Fruit fly (Drosophila melanogaster): ENCODE results near the gene Atg8a.
A peak's percentile ranks its signal among the peaks of the same experiment; 100 is the strongest.

Atg8a gene

dm6 chrX:10815511-10816080, 47.5 kb upstream of the Atg8a start (continued):
- TF ChIP-seq sc (optimal IDR thresholded peaks at IDR 0.05) (no peak), sc (GFP tag; optimal IDR thresholded peaks at IDR 0.05) (no peak), ems (GFP tag; optimal IDR thresholded peaks at IDR 0.05) (no peak), Neu2 (GFP tag; optimal IDR thresholded peaks at IDR 0.05; ENCODE audit: borderline replicate concordance) (no peak), shn (GFP tag; optimal IDR thresholded peaks at IDR 0.05) (no peak), CG15011 (GFP tag; optimal IDR thresholded peaks at IDR 0.05) (no peak), eyg (GFP tag; optimal IDR thresholded peaks at IDR 0.05) (no peak), Dll (GFP tag; IDR thresholded peaks at IDR 0.05; ENCODE audit: partially characterized antibody) (0 out of 4 replicates have a peak, but pooled peaks have one; percentile 39), Hey (tag; optimal IDR thresholded peaks at IDR 0.05) (peak; percentile 13), cwo (GFP tag; optimal IDR thresholded peaks at IDR 0.05) (no peak), Doc2 (GFP tag; IDR thresholded peaks at IDR 0.05) (no peak), Dad (GFP tag; optimal IDR thresholded peaks at IDR 0.05) (no peak), CG14014 (GFP tag; IDR thresholded peaks at IDR 0.05) (no peak), fd64A (GFP tag; optimal IDR thresholded peaks at IDR 0.05) (no peak), nerfin-2 (GFP tag; IDR thresholded peaks at IDR 0.05; ENCODE audit: partially characterized antibody) (no peak), CG4854 (GFP tag; optimal IDR thresholded peaks at IDR 0.05) (no peak), CG4282 (GFP tag; optimal IDR thresholded peaks at IDR 0.05) (no peak), ewg (GFP tag; optimal IDR thresholded peaks at IDR 0.05) (no peak), CG11696 (GFP tag; IDR thresholded peaks at IDR 0.05) (no peak), Doc3 (GFP tag; IDR thresholded peaks at IDR 0.05; ENCODE audit: partially characterized antibody) (no peak), hbn (GFP tag; IDR thresholded peaks at IDR 0.05; ENCODE audit: partially characterized antibody) (0 out of 2 replicates have a peak, but pooled peaks have one; percentile 14), mirr (GFP tag; optimal IDR thresholded peaks at IDR 0.05) (peak; percentile 67), ftz-f1 (GFP tag; optimal IDR thresholded peaks at IDR 0.05) (peak; percentile 92), sisA (GFP tag; IDR thresholded peaks at IDR 0.05) (no peak), CG12236 (GFP tag; optimal IDR thresholded peaks at IDR 0.05) (no peak), chinmo (GFP tag; IDR thresholded peaks at IDR 0.05; ENCODE audit: partially characterized antibody) (peak; percentile 95), CG2129 (GFP tag; IDR thresholded peaks at IDR 0.05; ENCODE audit: partially characterized antibody) (no peak), wor (GFP tag; IDR thresholded peaks at IDR 0.05) (no peak), sima (GFP tag; optimal IDR thresholded peaks at IDR 0.05) (no peak), CG8478 (optimal IDR thresholded peaks at IDR 0.05) (peak; percentile 92), Xrp1 (GFP tag; IDR thresholded peaks at IDR 0.05) (no peak), gce (GFP tag; IDR thresholded peaks at IDR 0.05) (0 out of 3 replicates have a peak, but pooled peaks have one; percentile 6), CG1792 (GFP tag; optimal IDR thresholded peaks at IDR 0.05) (no peak), D (optimal IDR thresholded peaks at IDR 0.05) (peak; percentile 45), D (GFP tag; optimal IDR thresholded peaks at IDR 0.05) (no peak), grau (tag; optimal IDR thresholded peaks at IDR 0.05) (no peak)

dm6 chrX:10814832-10815372, 46.8 kb upstream of the Atg8a start:
- TF ChIP-seq CG6791 (GFP tag; IDR thresholded peaks at IDR 0.05; ENCODE audit: partially characterized antibody) (0 out of 3 replicates have a peak, but pooled peaks have one; percentile 36), Hsf (GFP tag; optimal IDR thresholded peaks at IDR 0.05) (peak; percentile 1), bcd (GFP tag; optimal IDR thresholded peaks at IDR 0.05) (peak; percentile 6), CG14014 (GFP tag; IDR thresholded peaks at IDR 0.05) (peak; percentile 15; the same call in 1 of the 2 replicates), CG7786 (GFP tag; optimal IDR thresholded peaks at IDR 0.05) (no peak), CG1529 (GFP tag; optimal IDR thresholded peaks at IDR 0.05) (peak; percentile 23), CG6254 (GFP tag; optimal IDR thresholded peaks at IDR 0.05) (peak; percentile 84), Atf3 (GFP tag; optimal IDR thresholded peaks at IDR 0.05) (peak; percentile 23), gsb (GFP tag; IDR thresholded peaks at IDR 0.05) (no peak), CG17359 (tag; optimal IDR thresholded peaks at IDR 0.05) (peak; percentile 76), sisA (GFP tag; IDR thresholded peaks at IDR 0.05) (0 out of 2 replicates have a peak, but pooled peaks have one; percentile 10), Atf6 (GFP tag; IDR thresholded peaks at IDR 0.05) (0 out of 2 replicates have a peak, but pooled peaks have one; percentile 6), z (GFP tag; IDR thresholded peaks at IDR 0.05) (peak; percentile 79; the same call in 2 of the 3 replicates), CG32772 (GFP tag; IDR thresholded peaks at IDR 0.05) (peak; percentile 51; the same call in 1 of the 2 replicates), lab (GFP tag; optimal IDR thresholded peaks at IDR 0.05) (peak; percentile 2), slbo (GFP tag; IDR thresholded peaks at IDR 0.05) (peak; percentile 27; the same call in 1 of the 2 replicates), p53 (GFP tag; optimal IDR thresholded peaks at IDR 0.05) (peak; percentile 1), crol (GFP tag; IDR thresholded peaks at IDR 0.05) (peak; percentile 95)
